Fruit fly (Drosophila melanogaster): Measurements from ENCODE around the gene Noa36.

Gene Noa36

DNA sequence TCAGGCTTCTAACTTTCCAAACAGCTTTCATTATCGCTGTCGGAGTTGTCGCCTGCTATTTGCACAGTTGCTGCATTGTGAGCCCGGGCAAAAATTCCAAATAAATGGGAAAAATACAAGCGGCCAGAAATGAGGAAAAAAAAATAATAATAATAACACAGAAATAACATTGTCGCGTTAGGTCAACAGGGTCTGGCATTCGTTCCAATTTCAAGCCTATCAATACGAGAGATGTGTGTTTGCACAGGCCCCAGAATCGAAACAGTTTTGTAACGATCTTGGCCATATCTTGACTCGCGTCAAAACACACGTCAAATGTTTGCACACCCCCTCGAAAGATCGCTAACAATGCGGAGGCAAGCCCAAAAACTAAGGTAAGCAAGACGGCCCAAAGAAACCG, 42.7 kb downstream of the Noa36 start:
- TF ChIP-seq Crg-1 (GFP tag; optimal IDR thresholded peaks at IDR 0.05): peak; percentile 39
- TF ChIP-seq kay (GFP tag; ENCODE audit: borderline replicate concordance): peak; percentile 34
- no peak for TF ChIP-seq pad (GFP tag; optimal IDR thresholded peaks at IDR 0.05)
- peak; percentile 6 for TF ChIP-seq CG7101 (tag; optimal IDR thresholded peaks at IDR 0.05)
- peak; percentile 15 for TF ChIP-seq CG7045 (GFP tag; optimal IDR thresholded peaks at IDR 0.05)
- TF ChIP-seq tj (GFP tag; optimal IDR thresholded peaks at IDR 0.05): no peak
- no peak for TF ChIP-seq CG33017 (tag; optimal IDR thresholded peaks at IDR 0.05)
- no peak for TF ChIP-seq CG12768 (GFP tag; optimal IDR thresholded peaks at IDR 0.05)

DNA sequence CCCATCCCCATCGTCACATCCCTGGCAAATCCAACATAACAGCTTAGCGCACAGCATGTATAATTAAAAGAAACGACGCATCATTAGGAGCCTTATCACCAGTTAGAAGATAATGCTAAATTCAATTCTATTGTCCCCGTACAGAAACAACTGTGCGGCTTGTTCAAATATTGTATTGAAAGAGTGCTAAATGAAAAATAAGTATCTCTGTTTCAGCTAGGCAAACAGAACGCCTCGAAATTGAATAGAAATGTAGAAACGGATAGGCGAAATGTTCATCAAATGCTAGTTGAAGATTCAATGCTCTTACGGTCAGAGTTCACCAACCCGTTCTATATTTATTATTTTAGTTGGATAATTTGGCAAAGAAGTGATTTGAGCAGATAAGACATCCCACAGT, 43.3 kb downstream of the Noa36 start:
- no peak for TF ChIP-seq tj (GFP tag; optimal IDR thresholded peaks at IDR 0.05)
- no peak for TF ChIP-seq Crg-1 (GFP tag; optimal IDR thresholded peaks at IDR 0.05)
- TF ChIP-seq CG11617 (GFP tag; optimal IDR thresholded peaks at IDR 0.05): no peak
- TF ChIP-seq cic (GFP tag; optimal IDR thresholded peaks at IDR 0.05): no peak
- TF ChIP-seq bab1 (GFP tag; optimal IDR thresholded peaks at IDR 0.05): no peak
- TF ChIP-seq CG1620 (GFP tag; optimal IDR thresholded peaks at IDR 0.05): no peak
- no peak for TF ChIP-seq toe (GFP tag; optimal IDR thresholded peaks at IDR 0.05)
- no peak for TF ChIP-seq pad (GFP tag; optimal IDR thresholded peaks at IDR 0.05)
- no peak for TF ChIP-seq cnc (optimal IDR thresholded peaks at IDR 0.05)
- TF ChIP-seq CG14711 (tag; optimal IDR thresholded peaks at IDR 0.05): no peak

DNA sequence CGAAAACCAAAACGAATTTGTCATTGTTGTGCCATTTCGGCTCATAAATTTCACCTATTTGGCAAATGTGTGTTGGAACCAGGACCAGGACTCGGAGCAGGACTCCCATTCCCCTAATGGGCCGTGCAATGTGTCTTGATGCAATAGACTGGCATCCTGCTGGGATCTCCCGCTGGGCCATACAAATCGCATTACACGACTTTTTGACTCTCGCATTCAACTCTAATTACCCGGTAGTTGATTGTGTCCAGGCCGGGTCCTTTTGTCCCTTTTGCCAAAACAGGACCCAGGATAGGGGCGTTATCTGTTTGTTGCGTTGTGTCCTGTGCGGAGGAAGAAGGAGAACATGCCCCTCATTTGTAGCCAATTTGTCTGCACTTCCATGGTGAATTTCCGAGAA, 43.8 kb downstream of the Noa36 start:
- TF ChIP-seq CG11617 (GFP tag; optimal IDR thresholded peaks at IDR 0.05) (no peak), CG33017 (tag; optimal IDR thresholded peaks at IDR 0.05) (no peak), CG7045 (GFP tag; optimal IDR thresholded peaks at IDR 0.05) (no peak), ovo (GFP tag; optimal IDR thresholded peaks at IDR 0.05) (no peak), Hr96 (GFP tag; optimal IDR thresholded peaks at IDR 0.05) (no peak), CG12768 (GFP tag; optimal IDR thresholded peaks at IDR 0.05) (no peak), CG7101 (tag; optimal IDR thresholded peaks at IDR 0.05) (no peak), CG14711 (tag; optimal IDR thresholded peaks at IDR 0.05) (no peak), Mnt (GFP tag; optimal IDR thresholded peaks at IDR 0.05) (no peak), Clk (GFP tag; optimal IDR thresholded peaks at IDR 0.05) (no peak), CG1620 (GFP tag; optimal IDR thresholded peaks at IDR 0.05) (no peak), Crg-1 (GFP tag; optimal IDR thresholded peaks at IDR 0.05) (no peak), CG5204 (GFP tag; optimal IDR thresholded peaks at IDR 0.05) (no peak)

DNA sequence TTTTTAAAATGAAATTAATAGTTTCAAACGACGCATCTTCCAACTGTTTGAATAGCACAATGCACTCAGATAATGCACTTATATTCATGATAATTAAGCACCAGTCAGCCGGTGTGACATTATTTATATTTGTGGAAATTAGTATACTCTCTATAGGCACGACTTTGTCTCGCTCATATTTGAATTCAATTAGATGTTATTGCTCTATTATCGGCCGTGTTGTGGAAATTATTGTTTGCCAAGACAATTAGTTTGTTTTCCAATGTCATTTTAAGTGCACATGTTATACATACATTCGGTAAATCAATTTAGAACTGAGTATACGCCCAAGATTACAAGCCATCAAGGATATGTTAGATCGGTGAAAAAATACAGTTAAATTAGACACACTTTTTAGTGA, 46.1 kb downstream of the Noa36 start:
- no peak for TF ChIP-seq CG14711 (tag; optimal IDR thresholded peaks at IDR 0.05)
- peak; percentile 65 for TF ChIP-seq kay (GFP tag; ENCODE audit: borderline replicate concordance)
- no peak for TF ChIP-seq Clk (GFP tag; optimal IDR thresholded peaks at IDR 0.05)

DNA sequence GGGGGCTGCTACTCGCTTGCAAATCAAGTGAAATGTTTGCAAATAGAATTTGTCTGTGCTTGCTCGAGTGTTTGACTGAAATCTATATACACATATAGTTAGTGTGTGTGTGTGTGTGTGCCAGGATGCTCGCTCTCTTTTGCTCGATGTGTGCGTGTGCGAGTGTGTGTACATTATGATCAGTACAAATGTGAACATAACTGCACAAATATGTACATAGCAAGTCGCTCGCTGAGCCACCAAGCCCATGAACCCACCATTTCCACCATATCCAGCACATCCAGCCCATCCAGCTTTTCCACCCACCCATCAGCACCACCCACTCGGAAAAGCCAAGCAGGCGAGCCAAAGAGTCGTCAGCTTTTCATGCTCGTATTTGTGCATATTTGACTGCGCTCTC, 46.8 kb downstream of the Noa36 start:
- TF ChIP-seq Clk (GFP tag; optimal IDR thresholded peaks at IDR 0.05) (no peak), CG7045 (GFP tag; optimal IDR thresholded peaks at IDR 0.05) (no peak), Crg-1 (GFP tag; optimal IDR thresholded peaks at IDR 0.05) (no peak), CG12768 (GFP tag; optimal IDR thresholded peaks at IDR 0.05) (no peak), kay (GFP tag; ENCODE audit: borderline replicate concordance) (no peak), cnc (optimal IDR thresholded peaks at IDR 0.05) (no peak), toe (GFP tag; optimal IDR thresholded peaks at IDR 0.05) (no peak), pad (GFP tag; optimal IDR thresholded peaks at IDR 0.05) (no peak)

DNA sequence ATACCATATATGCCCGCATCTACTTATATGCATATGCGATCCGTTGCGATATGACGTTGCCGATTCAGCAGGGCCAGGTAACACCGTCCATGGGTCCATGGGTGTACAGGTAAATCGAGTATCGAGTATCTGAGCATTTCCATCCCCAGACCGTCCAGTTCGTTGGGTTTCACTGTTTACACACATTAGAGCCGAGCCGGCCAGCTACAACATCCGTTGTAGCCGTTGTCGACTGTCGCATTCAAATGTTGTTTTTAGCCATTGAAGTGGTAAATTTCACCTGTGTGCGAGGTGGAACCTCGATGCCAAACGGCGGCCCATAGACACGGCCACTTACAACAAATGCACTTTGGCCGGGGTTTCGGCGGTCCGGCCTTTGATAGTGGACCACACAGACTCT, 50.6 kb downstream of the Noa36 start:
- TF ChIP-seq CG7045 (GFP tag; optimal IDR thresholded peaks at IDR 0.05): no peak
- no peak for TF ChIP-seq bab1 (GFP tag; optimal IDR thresholded peaks at IDR 0.05)
- no peak for TF ChIP-seq pad (GFP tag; optimal IDR thresholded peaks at IDR 0.05)
- no peak for TF ChIP-seq CG33017 (tag; optimal IDR thresholded peaks at IDR 0.05)
- TF ChIP-seq CG7101 (tag; optimal IDR thresholded peaks at IDR 0.05): no peak
- TF ChIP-seq cic (GFP tag; optimal IDR thresholded peaks at IDR 0.05): no peak
